Worm (Caenorhabditis elegans) whole organism, L3 larva: ENCODE measurements around the gene C01G12.3.

ENCODE experiments used
- ZK546.5 ChIP-seq: sonication (generic microtip); optimal IDR thresholded peaks from 2 replicates; lab custom pipeline; 2017; ENCODE audit warnings: missing biosample characterization, missing genetic modification characterization
- aly-2 ChIP-seq: fragments of 150-350 bp; optimal IDR thresholded peaks from 2 replicates; lab custom pipeline; 2014; ENCODE audit warnings: missing biosample characterization, missing genetic modification characterization
- ama-1 ChIP-seq: fragments of 150-350 bp; optimal IDR thresholded peaks from 2 replicates; lab custom pipeline; 2018
- ceh-16 ChIP-seq: sonication (generic microtip); optimal IDR thresholded peaks from 2 replicates; lab custom pipeline; 2017; ENCODE audit warnings: missing biosample characterization, missing genetic modification characterization
- elt-3 ChIP-seq, 3 experiments: fragments of 150-350 bp in 1 of 3; sonication (generic microtip) in 2 of 3; optimal IDR thresholded peaks; 2 replicates in 2 of 3; 4 replicates in 1 of 3; lab custom pipeline; 2014 to 2017; ENCODE audit warnings: missing biosample characterization in 3 of 3, missing genetic modification characterization in 3 of 3
- nhr-12 ChIP-seq: fragments of 150-350 bp; optimal IDR thresholded peaks from 2 replicates; lab custom pipeline; 2014; ENCODE audit warnings: missing biosample characterization, missing genetic modification characterization
- nhr-23 ChIP-seq: fragments of 150-350 bp; optimal IDR thresholded peaks from 2 replicates; lab custom pipeline; 2014; ENCODE audit warnings: missing biosample characterization, missing genetic modification reagents, missing genetic modification characterization
- nhr-28 ChIP-seq: fragments of 150-350 bp; optimal IDR thresholded peaks from 2 replicates; lab custom pipeline; 2014; ENCODE audit warnings: missing biosample characterization, missing genetic modification characterization
- snpc-4 ChIP-seq: fragments of 150-350 bp; optimal IDR thresholded peaks from 2 replicates; lab custom pipeline; 2014; ENCODE audit warnings: missing biosample characterization, missing genetic modification characterization
- tbx-2 ChIP-seq: sonication (generic microtip); optimal IDR thresholded peaks from 2 replicates; lab custom pipeline; 2016; ENCODE audit warnings: mild to moderate bottlenecking, missing genetic modification characterization, missing compliant biosample characterization

DNA sequence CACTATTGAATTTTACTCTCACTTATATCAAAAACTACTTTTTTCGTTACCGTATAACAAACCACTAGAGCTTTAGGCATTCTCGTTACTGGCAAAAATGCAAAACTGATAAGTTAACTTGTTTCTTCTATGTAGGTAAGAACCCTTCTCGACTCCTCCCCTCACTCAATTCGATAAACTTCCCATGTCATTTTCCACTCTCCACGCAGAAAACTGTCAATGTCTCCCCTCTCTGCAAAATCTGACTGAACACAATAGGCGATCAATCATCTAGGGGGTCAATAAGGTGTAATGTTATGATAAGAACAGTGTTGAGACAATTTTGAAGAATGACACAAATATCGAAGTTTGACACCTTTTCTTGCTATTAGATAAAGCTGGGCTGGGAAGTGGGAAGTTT lies 36.7 kb upstream of the C01G12.3 start:
- no peak for TF ChIP-seq ama-1 (lab: Kevin White, UChicago)
- no peak for TF ChIP-seq snpc-4 (tag; lab: Kevin White, UChicago)
- peak; percentile 10 for TF ChIP-seq nhr-23 (tag; lab: Kevin White, UChicago)
- no peak for TF ChIP-seq tbx-2 (tag; lab: Kevin White, UChicago)
- TF ChIP-seq aly-2: no peak
- no peak for TF ChIP-seq nhr-28 (tag; lab: Kevin White, UChicago)
- no peak for TF ChIP-seq nhr-12
- no peak for TF ChIP-seq elt-3 (tag; optimal IDR thresholded peaks at IDR 0.05; lab: Kevin White, UChicago)
- no peak for TF ChIP-seq ZK546.5
- TF ChIP-seq ceh-16: no peak
